Fruit fly (Drosophila melanogaster) whole organism, pupa: ENCODE data around the gene CG42724.

Experiments used
- CG10348 ChIP-seq: fragments of 200-800 bp; sonication (Bioruptor generic); IDR thresholded peaks from 2 replicates; pipeline ENCODE4 v1.3.6; 2022; ENCODE audit warnings: missing biosample characterization, missing genetic modification characterization
- CG13204 ChIP-seq: fragments of 200-800 bp; sonication (Bioruptor generic); optimal IDR thresholded peaks from 2 replicates; lab custom pipeline; 2018; ENCODE audit warnings: missing biosample characterization, mild to moderate bottlenecking, missing genetic modification characterization, moderate library complexity
- CG17806 ChIP-seq: fragments of 200-800 bp; sonication (Bioruptor generic); optimal IDR thresholded peaks from 2 replicates; lab custom pipeline; 2018; ENCODE audit warnings: missing biosample characterization, mild to moderate bottlenecking, missing genetic modification characterization, moderate library complexity
- CG32121 ChIP-seq: fragments of 200-800 bp; sonication (Bioruptor generic); IDR thresholded peaks from 2 replicates; pipeline ENCODE4 v1.3.6; 2022; ENCODE audit warnings: missing biosample characterization, missing genetic modification characterization
- CG4496 ChIP-seq: fragments of 200-800 bp; sonication (Bioruptor generic); IDR thresholded peaks from 3 replicates; pipeline ENCODE4 v1.3.6; 2022; ENCODE audit warnings: missing biosample characterization, missing genetic modification characterization
- Ets98B ChIP-seq: fragments of 200-800 bp; sonication (Bioruptor generic); IDR thresholded peaks from 2 replicates; pipeline ENCODE4 v1.3.6; 2022; ENCODE audit warnings: missing biosample characterization, missing genetic modification characterization
- Pif1B ChIP-seq: fragments of 200-800 bp; sonication (Bioruptor generic); optimal IDR thresholded peaks from 3 replicates; lab custom pipeline; 2016; ENCODE audit warnings: missing biosample characterization, missing genetic modification characterization
- Snoo ChIP-seq: fragments of 200-800 bp; sonication (Bioruptor generic); optimal IDR thresholded peaks from 3 replicates; lab custom pipeline; 2017; ENCODE audit warnings: missing biosample characterization, mild to moderate bottlenecking, missing genetic modification characterization, inconsistent platforms
- gl ChIP-seq: fragments of 200-800 bp; sonication (Bioruptor generic); optimal IDR thresholded peaks from 2 replicates; lab custom pipeline; 2018; ENCODE audit warnings: missing biosample characterization, mild to moderate bottlenecking, missing genetic modification characterization
- rn ChIP-seq: fragments of 200-800 bp; sonication (Bioruptor generic); IDR thresholded peaks from 2 replicates; pipeline ENCODE4 v1.3.6; 2022; ENCODE audit warnings: missing biosample characterization, missing genetic modification characterization

dm6 chr3R:6409153-6409571 lies 41.1 kb upstream of the CG42724 start:
- TF ChIP-seq gl (tag; lab: Kevin White, UChicago) (peak; percentile 76), CG17806 (tag; lab: Kevin White, UChicago) (no peak), Snoo (tag; lab: Kevin White, UChicago) (no peak), CG13204 (peak; percentile 72), Pif1B (peak; percentile 22), Ets98B (GFP tag; lab: Robert Waterston, UW) (peak; percentile 50), rn (GFP tag; lab: Robert Waterston, UW) (no peak), CG4496 (GFP tag; lab: Robert Waterston, UW) (peak; percentile 46; the same call in 2 of the 3 replicates), CG32121 (GFP tag; lab: Robert Waterston, UW) (peak; percentile 53), CG10348 (GFP tag; lab: Robert Waterston, UW) (no peak)
